Fruit fly (Drosophila melanogaster) whole organism, embryonic: ENCODE results near the gene Adgf-C.

Source experiments
- Atf-2 ChIP-seq: fragments of 200-800 bp; sonication (Bioruptor generic); optimal IDR thresholded peaks from 2 replicates; lab custom pipeline; 2016; ENCODE audit warnings: missing biosample characterization, missing genetic modification characterization
- Atf6 ChIP-seq: fragments of 200-800 bp; sonication (Bioruptor generic); IDR thresholded peaks from 2 replicates; pipeline ENCODE4 v1.3.6; 2022; ENCODE audit warnings: missing biosample characterization, missing genetic modification characterization
- CG10147 ChIP-seq: fragments of 200-800 bp; sonication (Bioruptor generic); optimal IDR thresholded peaks from 2 replicates; lab custom pipeline; 2019; ENCODE audit warnings: missing biosample characterization, mild to moderate bottlenecking, missing genetic modification characterization, moderate library complexity
- CG11247 ChIP-seq: fragments of 200-800 bp; sonication (Bioruptor generic); IDR thresholded peaks from 2 replicates; pipeline ENCODE4 v1.3.6; 2022; ENCODE audit warnings: missing biosample characterization, missing genetic modification characterization
- CG11560 ChIP-seq: fragments of 200-800 bp; sonication (Bioruptor generic); IDR thresholded peaks from 3 replicates; pipeline ENCODE4 v1.3.6; 2022; ENCODE audit warnings: missing biosample characterization, missing genetic modification characterization
- CG13123 ChIP-seq: fragments of 200-800 bp; sonication (Bioruptor generic); optimal IDR thresholded peaks from 2 replicates; lab custom pipeline; 2016; ENCODE audit warnings: missing biosample characterization, missing genetic modification characterization
- CG13287 ChIP-seq: fragments of 200-800 bp; sonication (Bioruptor generic); IDR thresholded peaks from 2 replicates; pipeline ENCODE4 v1.3.6; 2022; ENCODE audit warnings: missing biosample characterization, missing genetic modification characterization; ENCODE audit not compliant: partially characterized antibody
- CG13424 ChIP-seq: fragments of 200-800 bp; sonication (Bioruptor generic); optimal IDR thresholded peaks from 2 replicates; lab custom pipeline; 2019; ENCODE audit warnings: missing biosample characterization, mild to moderate bottlenecking, missing genetic modification characterization, moderate library complexity
- CG15696 ChIP-seq: fragments of 200-800 bp; sonication (Bioruptor generic); optimal IDR thresholded peaks from 2 replicates; lab custom pipeline; 2019; ENCODE audit warnings: missing biosample characterization, mild to moderate bottlenecking, missing genetic modification characterization, moderate library complexity
- CG17328 ChIP-seq: fragments of 200-800 bp; sonication (Bioruptor generic); IDR thresholded peaks from 2 replicates; pipeline ENCODE4 v1.3.6; 2022; ENCODE audit warnings: missing biosample characterization, missing genetic modification characterization
- CG18011 ChIP-seq: fragments of 200-800 bp; sonication (Bioruptor generic); optimal IDR thresholded peaks from 2 replicates; lab custom pipeline; 2017; ENCODE audit warnings: missing biosample characterization, missing genetic modification characterization, mild to moderate bottlenecking, moderate library complexity, missing genotype
- CG18262 ChIP-seq: fragments of 200-800 bp; optimal IDR thresholded peaks from 3 replicates; lab custom pipeline; 2019; ENCODE audit warnings: missing biosample characterization, mild to moderate bottlenecking, missing genetic modification characterization, moderate library complexity
- CG2199 ChIP-seq: fragments of 200-800 bp; sonication (Bioruptor generic); IDR thresholded peaks from 3 replicates; pipeline ENCODE4 v1.3.6; 2022; ENCODE audit warnings: missing biosample characterization, missing genetic modification characterization
- CG30020 ChIP-seq: fragments of 200-800 bp; optimal IDR thresholded peaks from 2 replicates; lab custom pipeline; 2019; ENCODE audit warnings: missing biosample characterization, mild to moderate bottlenecking, missing genetic modification characterization, moderate library complexity
- CG34422 ChIP-seq: fragments of 200-800 bp; sonication (Bioruptor generic); IDR thresholded peaks from 3 replicates; pipeline ENCODE4 v1.3.6; 2022; ENCODE audit warnings: missing biosample characterization, missing genetic modification characterization
- CG4360 ChIP-seq: fragments of 200-800 bp; sonication (Bioruptor generic); IDR thresholded peaks from 2 replicates; pipeline ENCODE4 v1.3.6; 2022; ENCODE audit warnings: missing biosample characterization, missing genetic modification characterization
- CG4730 ChIP-seq: fragments of 200-800 bp; sonication (Bioruptor generic); IDR thresholded peaks from 2 replicates; pipeline ENCODE4 v1.3.6; 2022; ENCODE audit warnings: missing biosample characterization, missing genetic modification characterization
- CG5180 ChIP-seq: fragments of 200-800 bp; sonication (Bioruptor generic); optimal IDR thresholded peaks from 3 replicates; lab custom pipeline; 2017; ENCODE audit warnings: missing biosample characterization, missing genetic modification characterization, mild to moderate bottlenecking, moderate library complexity, missing genetic modification reagents
- CG6254 ChIP-seq: fragments of 200-800 bp; sonication (Bioruptor generic); optimal IDR thresholded peaks from 3 replicates; lab custom pipeline; 2017; ENCODE audit warnings: mild to moderate bottlenecking, missing biosample characterization, missing genetic modification reagents, missing genetic modification characterization
- CG6813 ChIP-seq: fragments of 200-800 bp; sonication (Bioruptor generic); optimal IDR thresholded peaks from 2 replicates; lab custom pipeline; 2017; ENCODE audit warnings: missing biosample characterization, missing genetic modification characterization, mild to moderate bottlenecking, moderate library complexity, missing genetic modification reagents
- CG7271 ChIP-seq: fragments of 200-800 bp; sonication (Bioruptor generic); optimal IDR thresholded peaks from 2 replicates; lab custom pipeline; 2018; ENCODE audit warnings: missing biosample characterization, mild to moderate bottlenecking, missing genetic modification characterization, moderate library complexity
- CG8388 ChIP-seq: fragments of 200-800 bp; sonication (Bioruptor generic); optimal IDR thresholded peaks from 2 replicates; lab custom pipeline; 2019; ENCODE audit warnings: missing biosample characterization, mild to moderate bottlenecking, missing genetic modification characterization, moderate library complexity
- CG9609 ChIP-seq: fragments of 200-800 bp; sonication (Bioruptor generic); optimal IDR thresholded peaks from 3 replicates; lab custom pipeline; 2016; ENCODE audit warnings: missing biosample characterization, missing genetic modification characterization
- Camta ChIP-seq: fragments of 200-800 bp; sonication (Bioruptor generic); optimal IDR thresholded peaks from 2 replicates; lab custom pipeline; 2016; ENCODE audit warnings: missing biosample characterization, missing genetic modification characterization
- D19B ChIP-seq: fragments of 200-800 bp; sonication (Bioruptor generic); optimal IDR thresholded peaks from 2 replicates; lab custom pipeline; 2017; ENCODE audit warnings: missing biosample characterization, mild to moderate bottlenecking, missing genetic modification characterization
- Deaf1 ChIP-seq: fragments of 200-800 bp; optimal IDR thresholded peaks from 3 replicates; lab custom pipeline; 2019; ENCODE audit warnings: missing biosample characterization, mild to moderate bottlenecking, missing genetic modification characterization, moderate library complexity
- Dip3 ChIP-seq: fragments of 200-800 bp; sonication (Bioruptor generic); optimal IDR thresholded peaks from 3 replicates; lab custom pipeline; 2016; ENCODE audit warnings: missing biosample characterization, missing genetic modification characterization
- Dref ChIP-seq: fragments of 200-800 bp; sonication (Bioruptor generic); IDR thresholded peaks from 2 replicates; pipeline ENCODE4 v1.3.6; 2022; ENCODE audit warnings: missing biosample characterization, missing genetic modification characterization
- Drgx ChIP-seq: fragments of 200-800 bp; sonication (Bioruptor generic); IDR thresholded peaks from 2 replicates; pipeline ENCODE4 v1.3.6; 2022; ENCODE audit warnings: missing biosample characterization, missing genetic modification characterization
- HLH3B ChIP-seq: fragments of 200-800 bp; sonication (Bioruptor generic); IDR thresholded peaks from 2 replicates; pipeline ENCODE4 v1.3.6; 2022; ENCODE audit warnings: missing biosample characterization, missing genetic modification characterization
- HLH4C ChIP-seq: fragments of 200-800 bp; sonication (Bioruptor generic); IDR thresholded peaks from 3 replicates; pipeline ENCODE4 v1.3.6; 2022; ENCODE audit warnings: missing biosample characterization, missing genetic modification characterization; ENCODE audit not compliant: partially characterized antibody
- Hr51 ChIP-seq, 2 experiments: fragments of 200-800 bp; sonication (Bioruptor generic); optimal IDR thresholded peaks; 2 replicates in 1 of 2; 3 replicates in 1 of 2; lab custom pipeline; 2016 to 2018; ENCODE audit warnings: missing biosample characterization in 2 of 2, missing genetic modification characterization in 2 of 2, mild to moderate bottlenecking in 1 of 2, moderate library complexity in 1 of 2
- NC2α ChIP-seq: fragments of 200-800 bp; sonication (Bioruptor generic); optimal IDR thresholded peaks from 2 replicates; lab custom pipeline; 2016; ENCODE audit warnings: missing biosample characterization, missing genetic modification characterization
- Oaz ChIP-seq: fragments of 200-800 bp; sonication (Bioruptor generic); IDR thresholded peaks from 2 replicates; pipeline ENCODE4 v1.3.6; 2022; ENCODE audit warnings: missing biosample characterization, missing genetic modification characterization
- Side ChIP-seq: fragments of 200-800 bp; sonication (Bioruptor generic); optimal IDR thresholded peaks from 2 replicates; lab custom pipeline; 2016; ENCODE audit warnings: missing biosample characterization, missing genetic modification characterization
- cas ChIP-seq: fragments of 200-800 bp; sonication (Bioruptor generic); IDR thresholded peaks from 2 replicates; pipeline ENCODE4 v1.3.6; 2022; ENCODE audit warnings: missing biosample characterization, missing genetic modification characterization
- cwo ChIP-seq: fragments of 200-800 bp; sonication (Bioruptor generic); optimal IDR thresholded peaks from 3 replicates; lab custom pipeline; 2017; ENCODE audit warnings: missing biosample characterization, missing genetic modification characterization, mild to moderate bottlenecking, moderate library complexity, missing genetic modification reagents
- disco-r ChIP-seq: fragments of 200-800 bp; sonication (Bioruptor generic); optimal IDR thresholded peaks from 2 replicates; lab custom pipeline; 2016; ENCODE audit warnings: missing biosample characterization, missing genetic modification characterization
- dpn ChIP-seq, 2 experiments: fragments of 200-800 bp; sonication (Bioruptor generic); optimal IDR thresholded peaks; 3 replicates each; lab custom pipeline; 2016; ENCODE audit warnings: missing biosample characterization in 2 of 2, missing genetic modification characterization in 2 of 2
- lab ChIP-seq: fragments of 200-800 bp; sonication (Bioruptor generic); optimal IDR thresholded peaks from 3 replicates; lab custom pipeline; 2017; ENCODE audit warnings: missing biosample characterization, missing genetic modification characterization, mild to moderate bottlenecking, moderate library complexity, missing genetic modification reagents
- lilli ChIP-seq: fragments of 200-800 bp; sonication (Bioruptor generic); optimal IDR thresholded peaks from 3 replicates; lab custom pipeline; 2016; ENCODE audit warnings: missing biosample characterization, missing genetic modification characterization
- nmo ChIP-seq: fragments of 200-800 bp; sonication (Bioruptor generic); optimal IDR thresholded peaks from 2 replicates; lab custom pipeline; 2018; ENCODE audit warnings: missing biosample characterization, mild to moderate bottlenecking, missing genetic modification characterization, moderate library complexity
- oc ChIP-seq: fragments of 200-800 bp; sonication (Bioruptor generic); optimal IDR thresholded peaks from 2 replicates; lab custom pipeline; 2018; ENCODE audit warnings: missing biosample characterization, mild to moderate bottlenecking, missing genetic modification characterization, moderate library complexity
- salm ChIP-seq: fragments of 200-800 bp; sonication (Bioruptor generic); optimal IDR thresholded peaks from 2 replicates; lab custom pipeline; 2018; ENCODE audit warnings: missing biosample characterization, mild to moderate bottlenecking, missing genetic modification characterization
- sc ChIP-seq, 3 experiments: fragments of >200 bp in 2 of 3; fragments of 200-800 bp in 1 of 3; sonication (Bioruptor generic) in 1 of 3; optimal IDR thresholded peaks; 2 replicates in 2 of 3; 3 replicates in 1 of 3; lab custom pipeline; 2017; ENCODE audit warnings: mild to moderate bottlenecking in 1 of 3, missing biosample characterization in 1 of 3, missing genetic modification characterization in 1 of 3, missing genetic modification reagents in 1 of 3
- seq ChIP-seq: fragments of 200-800 bp; sonication (Bioruptor generic); IDR thresholded peaks from 2 replicates; pipeline ENCODE4 v1.3.6; 2022; ENCODE audit warnings: missing biosample characterization, missing genetic modification characterization
- trh ChIP-seq: fragments of 200-800 bp; sonication (Bioruptor generic); optimal IDR thresholded peaks from 2 replicates; lab custom pipeline; 2016; ENCODE audit warnings: missing biosample characterization, missing genetic modification characterization
- zfh1 ChIP-seq: fragments of 200-800 bp; sonication (Bioruptor generic); IDR thresholded peaks from 3 replicates; pipeline ENCODE4 v1.3.6; 2022; ENCODE audit warnings: missing biosample characterization, missing genetic modification characterization

Adgf-C gene

dm6 chr3R:13715012-13715673, 8.6 kb downstream of the Adgf-C start, which contains the start of gene kmr (continued):
- TF ChIP-seq lilli (GFP tag; lab: Kevin White, UChicago) (peak; percentile 28), CG4730 (GFP tag; lab: Robert Waterston, UW) (no peak), CG15696 (tag; lab: Kevin White, UChicago) (peak; percentile 18), lab (GFP tag; lab: Kevin White, UChicago) (peak; percentile 74), nmo (GFP tag; lab: Kevin White, UChicago) (peak; percentile 23), Drgx (GFP tag; lab: Robert Waterston, UW) (peak; percentile 55; the same call in 1 of the 2 replicates), Oaz (GFP tag; lab: Robert Waterston, UW) (no peak), Dip3 (GFP tag; lab: Kevin White, UChicago) (no peak), CG7271 (tag; lab: Kevin White, UChicago) (peak; percentile 19), NC2α (GFP tag; lab: Kevin White, UChicago) (peak; percentile 12), HLH4C (0 out of 3 replicates have a peak, but pooled peaks have one; percentile 27), cas (GFP tag; lab: Robert Waterston, UW) (peak; percentile 8; the same call in 1 of the 2 replicates), sc (optimal IDR thresholded peaks at IDR 0.05; lab: Kevin White, UChicago) (no peak), sc (GFP tag; optimal IDR thresholded peaks at IDR 0.05; lab: Kevin White, UChicago) (no peak), CG4360 (GFP tag; lab: Robert Waterston, UW) (peak; percentile 97), CG6254 (GFP tag; lab: Kevin White, UChicago) (peak; percentile 30), zfh1 (GFP tag; lab: Robert Waterston, UW) (no peak; the same call in 2 of the 3 replicates), CG18262 (no peak), cwo (peak; percentile 53), CG18011 (GFP tag; lab: Kevin White, UChicago) (no peak), Deaf1 (tag; lab: Kevin White, UChicago) (peak; percentile 62), CG13424 (no peak), CG13287 (GFP tag; lab: Robert Waterston, UW) (peak; percentile 65; the same call in 1 of the 2 replicates), salm (tag; lab: Kevin White, UChicago) (peak; percentile 5), CG8388 (GFP tag; lab: Kevin White, UChicago) (no peak), CG30020 (tag; lab: Kevin White, UChicago) (no peak), trh (no peak), Atf6 (GFP tag; lab: Robert Waterston, UW) (peak; percentile 27; the same call in 1 of the 2 replicates), CG6813 (GFP tag; lab: Kevin White, UChicago) (peak; percentile 39), seq (GFP tag; lab: Robert Waterston, UW) (no peak), CG2199 (peak; percentile 80), CG10147 (GFP tag; lab: Kevin White, UChicago) (no peak), Dref (GFP tag; lab: Robert Waterston, UW) (no peak), CG34422 (GFP tag; lab: Robert Waterston, UW) (peak; percentile 64; the same call in 1 of the 3 replicates), Camta (peak; percentile 9), dpn (GFP tag; optimal IDR thresholded peaks at IDR 0.05; lab: Kevin White, UChicago) (peak; percentile 9 to 15), disco-r (peak; percentile 3), Hr51 (GFP tag; optimal IDR thresholded peaks at IDR 0.05; lab: Kevin White, UChicago) (peak in 1 of 2 experiments; percentile 1), HLH3B (GFP tag; lab: Robert Waterston, UW) (peak; percentile 41; the same call in 1 of the 2 replicates), CG5180 (GFP tag; lab: Kevin White, UChicago) (peak; percentile 47), oc (tag; lab: Kevin White, UChicago) (peak; percentile 12), CG17328 (GFP tag; lab: Robert Waterston, UW) (peak; percentile 48), D19B (GFP tag; lab: Kevin White, UChicago) (no peak), CG9609 (GFP tag; lab: Kevin White, UChicago) (no peak), CG11247 (GFP tag; lab: Robert Waterston, UW) (no peak), CG13123 (no peak), CG11560 (tag; lab: Robert Waterston, UW) (no peak), Side (peak; percentile 49), Atf-2 (no peak)
